Worm (Caenorhabditis elegans): ENCODE data around the gene F35C11.7.

DNA sequence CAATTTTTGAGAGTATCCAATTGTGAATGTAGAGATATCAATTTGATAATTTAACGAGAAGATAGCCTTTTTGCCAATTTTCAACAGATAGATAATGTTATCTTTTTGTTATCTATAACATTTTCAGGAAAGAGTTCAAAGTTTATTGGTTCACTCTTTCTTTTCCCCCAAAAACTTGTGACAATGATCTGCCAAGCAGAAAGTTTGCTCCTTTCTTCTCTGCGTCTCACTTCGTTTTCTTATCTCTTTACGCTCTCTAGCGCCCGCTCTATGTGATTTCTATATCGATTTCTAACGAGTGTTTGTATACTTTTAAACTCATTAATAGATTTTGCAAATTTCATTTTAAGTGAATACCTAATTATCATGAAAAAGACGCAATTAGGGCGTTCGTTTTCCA lies 29.6 kb upstream of the F35C11.7 start:
- TF ChIP-seq W03F9.2 (tag; optimal IDR thresholded peaks at IDR 0.05): no peak
- TF ChIP-seq dao-5 (tag; optimal IDR thresholded peaks at IDR 0.05): no peak
- TF ChIP-seq him-1 (tag; optimal IDR thresholded peaks at IDR 0.05): no peak
